Worm (Caenorhabditis elegans) whole organism, late embryonic: ENCODE data around the gene C25D7.16.

ENCODE experiments used
- Y22D7AL.16 ChIP-seq: sonication (generic microtip); optimal IDR thresholded peaks from 2 replicates; lab custom pipeline; 2016; ENCODE audit warnings: missing genetic modification characterization, missing compliant biosample characterization
- ama-1 ChIP-seq: fragments of 150-350 bp; optimal IDR thresholded peaks from 2 replicates; lab custom pipeline; 2014
- ceh-14 ChIP-seq: sonication (generic microtip); optimal IDR thresholded peaks from 2 replicates; lab custom pipeline; 2016; ENCODE audit warnings: missing genotype, missing genetic modification characterization, missing compliant biosample characterization
- eyg-1 ChIP-seq: sonication (generic microtip); optimal IDR thresholded peaks from 2 replicates; lab custom pipeline; 2016; ENCODE audit warnings: missing genotype, missing genetic modification characterization, missing compliant biosample characterization
- hlh-8 ChIP-seq: sonication (generic microtip); optimal IDR thresholded peaks from 2 replicates; lab custom pipeline; 2016; ENCODE audit warnings: missing genotype, missing genetic modification characterization, missing compliant biosample characterization
- nhr-232 ChIP-seq: sonication (generic microtip); optimal IDR thresholded peaks from 2 replicates; lab custom pipeline; 2016; ENCODE audit warnings: missing genetic modification characterization, missing compliant biosample characterization
- pag-3 ChIP-seq: sonication (generic microtip); optimal IDR thresholded peaks from 2 replicates; lab custom pipeline; 2016; ENCODE audit warnings: missing compliant biosample characterization, missing genetic modification characterization, borderline replicate concordance
- tbx-2 ChIP-seq: sonication (generic microtip); optimal IDR thresholded peaks from 2 replicates; lab custom pipeline; 2016; ENCODE audit warnings: missing genetic modification characterization, missing compliant biosample characterization

ce11 chrV:15090457-15090856, 34.5 kb downstream of the C25D7.16 start, which contains the start of gene C01G10.17:
- TF ChIP-seq tbx-2 (tag; lab: Kevin White, UChicago) (no peak), eyg-1 (tag; lab: Kevin White, UChicago) (no peak), ama-1 (lab: Kevin White, UChicago) (no peak), pag-3 (no peak), ceh-14 (tag; lab: Kevin White, UChicago) (no peak), hlh-8 (tag; lab: Kevin White, UChicago) (no peak), nhr-232 (tag; lab: Kevin White, UChicago) (no peak), Y22D7AL.16 (tag; lab: Kevin White, UChicago) (no peak)
